Worm (Caenorhabditis elegans): ENCODE results near the gene mfsd-11.

- no peak for TF ChIP-seq him-1 (tag; optimal IDR thresholded peaks at IDR 0.05)
- no peak for TF ChIP-seq W03F9.2 (tag; optimal IDR thresholded peaks at IDR 0.05)
Measured at ce11 chrX:12111213-12111612, 42.7 kb downstream of the mfsd-11 start, which contains the start of gene lgc-14.

All from whole organism, L4/young adult.